Fruit fly (Drosophila melanogaster) whole organism, embryonic: Measurements from ENCODE around the gene Srr.

Experiments
- Atf-2 ChIP-seq: fragments of 200-800 bp; sonication (Bioruptor generic); optimal IDR thresholded peaks from 2 replicates; lab custom pipeline; 2016; ENCODE audit warnings: missing biosample characterization, missing genetic modification characterization
- CG10321 ChIP-seq: fragments of 200-800 bp; sonication (Bioruptor generic); IDR thresholded peaks from 2 replicates; pipeline ENCODE4 v1.3.6; 2022; ENCODE audit warnings: missing biosample characterization, missing genetic modification characterization
- CG11085 ChIP-seq: fragments of 200-800 bp; sonication (Bioruptor generic); IDR thresholded peaks from 2 replicates; pipeline ENCODE4 v1.3.6; 2022; ENCODE audit warnings: missing biosample characterization, missing genetic modification characterization
- CG12104 ChIP-seq: fragments of 200-800 bp; sonication (Bioruptor generic); optimal IDR thresholded peaks from 3 replicates; lab custom pipeline; 2016; ENCODE audit warnings: missing biosample characterization, missing genetic modification characterization
- CG13894 ChIP-seq: fragments of 200-800 bp; sonication (Bioruptor generic); optimal IDR thresholded peaks from 3 replicates; lab custom pipeline; 2018; ENCODE audit warnings: missing biosample characterization, mild to moderate bottlenecking, missing genetic modification characterization, moderate library complexity
- CG14965 ChIP-seq: fragments of 200-800 bp; sonication (Bioruptor generic); optimal IDR thresholded peaks from 2 replicates; lab custom pipeline; 2016; ENCODE audit warnings: missing biosample characterization, missing genetic modification characterization, borderline replicate concordance
- CG16863 ChIP-seq: fragments of 200-800 bp; sonication (Bioruptor generic); optimal IDR thresholded peaks from 3 replicates; lab custom pipeline; 2016; ENCODE audit warnings: missing biosample characterization, missing genetic modification characterization
- CG17829 ChIP-seq: fragments of 200-800 bp; optimal IDR thresholded peaks from 2 replicates; lab custom pipeline; 2019; ENCODE audit warnings: missing biosample characterization, mild to moderate bottlenecking, missing genetic modification characterization, moderate library complexity
- CG1832 ChIP-seq: fragments of 200-800 bp; sonication (Bioruptor generic); optimal IDR thresholded peaks from 2 replicates; lab custom pipeline; 2017; ENCODE audit warnings: missing biosample characterization, mild to moderate bottlenecking, missing genetic modification characterization, inconsistent platforms
- CG2129 ChIP-seq: fragments of 200-800 bp; sonication (Bioruptor generic); IDR thresholded peaks from 2 replicates; pipeline ENCODE4 v1.3.6; 2022; ENCODE audit warnings: missing biosample characterization, missing genetic modification characterization; ENCODE audit not compliant: partially characterized antibody
- CG2712 ChIP-seq: fragments of 200-800 bp; optimal IDR thresholded peaks from 3 replicates; lab custom pipeline; 2019; ENCODE audit warnings: missing biosample characterization, mild to moderate bottlenecking, missing genetic modification characterization, moderate library complexity
- CG30431 ChIP-seq: fragments of 200-800 bp; sonication (Bioruptor generic); optimal IDR thresholded peaks from 2 replicates; lab custom pipeline; 2017; ENCODE audit warnings: missing biosample characterization, missing genetic modification characterization
- CG3163 ChIP-seq: fragments of 200-800 bp; sonication (Bioruptor generic); optimal IDR thresholded peaks from 3 replicates; lab custom pipeline; 2016; ENCODE audit warnings: missing biosample characterization, missing genetic modification characterization
- CG4707 ChIP-seq: fragments of 200-800 bp; sonication (Bioruptor generic); optimal IDR thresholded peaks from 2 replicates; lab custom pipeline; 2018; ENCODE audit warnings: missing biosample characterization, mild to moderate bottlenecking, missing genetic modification characterization, moderate library complexity
- CG5953 ChIP-seq: fragments of 200-800 bp; sonication (Bioruptor generic); IDR thresholded peaks from 2 replicates; pipeline ENCODE4 v1.3.6; 2022; ENCODE audit warnings: missing biosample characterization, missing genetic modification characterization
- CG6683 ChIP-seq: fragments of 200-800 bp; sonication (Bioruptor generic); optimal IDR thresholded peaks from 2 replicates; lab custom pipeline; 2017; ENCODE audit warnings: missing biosample characterization, mild to moderate bottlenecking, missing genetic modification characterization, missing genetic modification reagents
- CG6765 ChIP-seq: fragments of 200-800 bp; sonication (Bioruptor generic); optimal IDR thresholded peaks from 3 replicates; lab custom pipeline; 2017; ENCODE audit warnings: missing biosample characterization, mild to moderate bottlenecking, missing genetic modification characterization
- CG6854 ChIP-seq: fragments of 200-800 bp; sonication (Bioruptor generic); optimal IDR thresholded peaks from 3 replicates; lab custom pipeline; 2017; ENCODE audit warnings: missing biosample characterization, mild to moderate bottlenecking, missing genetic modification characterization
- CG8359 ChIP-seq: fragments of 200-800 bp; sonication (Bioruptor generic); optimal IDR thresholded peaks from 2 replicates; lab custom pipeline; 2017; ENCODE audit warnings: missing biosample characterization, mild to moderate bottlenecking, missing genetic modification characterization, borderline replicate concordance
- CG8765 ChIP-seq: fragments of 200-800 bp; sonication (Bioruptor generic); IDR thresholded peaks from 2 replicates; pipeline ENCODE4 v1.3.6; 2022; ENCODE audit warnings: missing biosample characterization, missing genetic modification characterization
- D ChIP-seq, 2 experiments: fragments of 200-800 bp in 1 of 2; fragments of >200 bp in 1 of 2; sonication (Bioruptor generic) in 1 of 2; optimal IDR thresholded peaks; 2 replicates in 1 of 2; 3 replicates in 1 of 2; lab custom pipeline; 2017; ENCODE audit warnings: mild to moderate bottlenecking in 1 of 2, missing biosample characterization in 1 of 2, missing genetic modification characterization in 1 of 2, missing genetic modification reagents in 1 of 2
- GATAe ChIP-seq: fragments of 200-800 bp; sonication (Bioruptor generic); conservative IDR thresholded peaks from 2 replicates; pipeline ENCODE4 v1.3.6; 2022; ENCODE audit warnings: missing biosample characterization, missing genetic modification characterization
- Mrtf ChIP-seq: fragments of 200-800 bp; sonication (Bioruptor generic); IDR thresholded peaks from 3 replicates; pipeline ENCODE4 v1.3.6; 2022; ENCODE audit warnings: missing biosample characterization, missing genetic modification characterization
- Optix ChIP-seq: fragments of 200-800 bp; sonication (Bioruptor generic); IDR thresholded peaks from 3 replicates; pipeline ENCODE4 v1.3.6; 2022; ENCODE audit warnings: missing biosample characterization, missing genetic modification characterization
- PHDP ChIP-seq: fragments of 200-800 bp; sonication (Bioruptor generic); optimal IDR thresholded peaks from 3 replicates; lab custom pipeline; 2018; ENCODE audit warnings: missing biosample characterization, mild to moderate bottlenecking, missing genetic modification characterization, moderate library complexity
- Sin3A ChIP-seq: fragments of >200 bp; optimal IDR thresholded peaks from 2 replicates; lab custom pipeline; 2018
- Xrp1 ChIP-seq: fragments of 200-800 bp; sonication (Bioruptor generic); IDR thresholded peaks from 2 replicates; pipeline ENCODE4 v1.3.6; 2022; ENCODE audit warnings: missing biosample characterization, missing genetic modification characterization
- al ChIP-seq: fragments of 200-800 bp; sonication (Bioruptor generic); IDR thresholded peaks from 2 replicates; pipeline ENCODE4 v1.3.6; 2022; ENCODE audit warnings: missing biosample characterization, missing genetic modification characterization
- bab2 ChIP-seq: fragments of 200-800 bp; sonication (Bioruptor generic); optimal IDR thresholded peaks from 2 replicates; lab custom pipeline; 2016; ENCODE audit warnings: missing biosample characterization, missing genetic modification characterization
- disco-r ChIP-seq: fragments of 200-800 bp; sonication (Bioruptor generic); optimal IDR thresholded peaks from 2 replicates; lab custom pipeline; 2016; ENCODE audit warnings: missing biosample characterization, missing genetic modification characterization
- exex ChIP-seq: fragments of 200-800 bp; sonication (Bioruptor generic); optimal IDR thresholded peaks from 4 replicates; lab custom pipeline; 2018; ENCODE audit warnings: missing biosample characterization, mild to moderate bottlenecking, missing genetic modification characterization, moderate library complexity
- fd3F ChIP-seq: fragments of 200-800 bp; sonication (Bioruptor generic); optimal IDR thresholded peaks from 2 replicates; lab custom pipeline; 2018; ENCODE audit warnings: missing biosample characterization, mild to moderate bottlenecking, missing genetic modification characterization, moderate library complexity
- ftz-f1 ChIP-seq: fragments of 200-800 bp; sonication (Bioruptor generic); optimal IDR thresholded peaks from 2 replicates; lab custom pipeline; 2016; ENCODE audit warnings: missing biosample characterization, missing genetic modification characterization
- grn ChIP-seq: fragments of 200-800 bp; sonication (Bioruptor generic); optimal IDR thresholded peaks from 3 replicates; lab custom pipeline; 2017; ENCODE audit warnings: missing biosample characterization, missing genetic modification characterization
- hkb ChIP-seq, 2 experiments: fragments of 200-800 bp in 1 of 2; fragments of >200 bp in 1 of 2; sonication (Bioruptor generic) in 1 of 2; IDR thresholded peaks in 1 of 2; optimal IDR thresholded peaks in 1 of 2; 2 replicates each; pipeline versions ENCODE4 v1.3.6 to Lab custom; 2017 to 2022; ENCODE audit warnings: missing biosample characterization in 1 of 2, missing genetic modification characterization in 1 of 2
- ind ChIP-seq: fragments of 200-800 bp; sonication (Bioruptor generic); optimal IDR thresholded peaks from 3 replicates; lab custom pipeline; 2016; ENCODE audit warnings: missing biosample characterization, missing genetic modification characterization
- pita ChIP-seq: fragments of 200-800 bp; sonication (Bioruptor generic); optimal IDR thresholded peaks from 2 replicates; lab custom pipeline; 2017; ENCODE audit warnings: missing biosample characterization, mild to moderate bottlenecking, missing genetic modification characterization
- salm ChIP-seq: fragments of 200-800 bp; sonication (Bioruptor generic); optimal IDR thresholded peaks from 2 replicates; lab custom pipeline; 2018; ENCODE audit warnings: missing biosample characterization, mild to moderate bottlenecking, missing genetic modification characterization
- sens ChIP-seq: fragments of 200-800 bp; sonication (Bioruptor generic); peaks from one replicate; lab custom pipeline; 2016; ENCODE audit warnings: missing biosample characterization, missing genetic modification characterization
- sug ChIP-seq: fragments of 200-800 bp; optimal IDR thresholded peaks from 2 replicates; lab custom pipeline; 2019; ENCODE audit warnings: missing biosample characterization, mild to moderate bottlenecking, missing genetic modification characterization, moderate library complexity
- tna ChIP-seq: fragments of 200-800 bp; sonication (Bioruptor generic); IDR thresholded peaks from 2 replicates; pipeline ENCODE4 v1.3.6; 2022; ENCODE audit warnings: missing biosample characterization, missing genetic modification characterization; ENCODE audit not compliant: partially characterized antibody
- vfl ChIP-seq: fragments of 200-800 bp; sonication (Bioruptor generic); optimal IDR thresholded peaks from 2 replicates; lab custom pipeline; 2016; ENCODE audit warnings: missing biosample characterization, missing genetic modification characterization
- wek ChIP-seq: fragments of 200-800 bp; sonication (Bioruptor generic); optimal IDR thresholded peaks from 3 replicates; lab custom pipeline; 2018; ENCODE audit warnings: missing biosample characterization, mild to moderate bottlenecking, missing genetic modification characterization, moderate library complexity

Gene Srr

DNA sequence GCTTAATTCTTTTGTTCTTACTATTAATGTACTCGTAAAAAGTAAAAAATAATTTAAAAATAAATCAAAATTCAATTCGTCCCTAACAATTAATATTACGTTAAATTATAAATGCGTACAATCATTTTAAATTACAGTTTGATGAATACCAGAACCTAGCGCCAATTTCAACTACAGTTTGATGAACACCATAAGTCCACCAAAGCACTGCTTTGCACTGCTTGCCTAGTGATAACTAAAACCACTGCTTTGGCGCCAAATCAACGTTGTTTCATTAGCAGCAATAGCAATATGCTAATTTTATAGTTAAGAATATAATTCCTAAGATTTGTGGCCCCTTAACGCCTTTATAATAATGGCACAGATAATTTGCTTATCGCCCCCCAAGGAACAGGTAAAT, 36.4 kb upstream of the Srr start (continued):
- no peak for TF ChIP-seq Sin3A (lab: Kevin White, UChicago)
- TF ChIP-seq CG6683 (GFP tag; lab: Kevin White, UChicago) = no peak
- no peak for TF ChIP-seq CG12104 (GFP tag; lab: Kevin White, UChicago)
- TF ChIP-seq salm (tag; lab: Kevin White, UChicago) = no peak
- no peak for TF ChIP-seq CG13894 (tag; lab: Kevin White, UChicago)
- peak; percentile 4 for TF ChIP-seq pita
- no peak for TF ChIP-seq tna
- TF ChIP-seq bab2 = no peak
- no peak for TF ChIP-seq ftz-f1 (GFP tag; lab: Kevin White, UChicago)
- no peak for TF ChIP-seq wek (GFP tag; lab: Kevin White, UChicago)
- no peak for TF ChIP-seq CG8765 (GFP tag; lab: Robert Waterston, UW)
- no peak for TF ChIP-seq ind (GFP tag; lab: Kevin White, UChicago)
- no peak for TF ChIP-seq CG3163
- TF ChIP-seq sens (GFP tag; lab: Kevin White, UChicago) = peak; percentile 21
- TF ChIP-seq CG30431 = no peak
- TF ChIP-seq CG2712 = no peak
- no peak for TF ChIP-seq CG14965
- TF ChIP-seq exex (tag; lab: Kevin White, UChicago) = no peak
- TF ChIP-seq Xrp1 = no peak
- no peak for TF ChIP-seq vfl
- TF ChIP-seq PHDP = no peak
- no peak for TF ChIP-seq D (optimal IDR thresholded peaks at IDR 0.05; lab: Kevin White, UChicago)
- no peak for TF ChIP-seq D (GFP tag; optimal IDR thresholded peaks at IDR 0.05; lab: Kevin White, UChicago)
- no peak for TF ChIP-seq fd3F (GFP tag; lab: Kevin White, UChicago)
- TF ChIP-seq disco-r = no peak
- no peak for TF ChIP-seq al (GFP tag; lab: Robert Waterston, UW)
- no peak for TF ChIP-seq CG16863 (GFP tag; lab: Kevin White, UChicago)

DNA sequence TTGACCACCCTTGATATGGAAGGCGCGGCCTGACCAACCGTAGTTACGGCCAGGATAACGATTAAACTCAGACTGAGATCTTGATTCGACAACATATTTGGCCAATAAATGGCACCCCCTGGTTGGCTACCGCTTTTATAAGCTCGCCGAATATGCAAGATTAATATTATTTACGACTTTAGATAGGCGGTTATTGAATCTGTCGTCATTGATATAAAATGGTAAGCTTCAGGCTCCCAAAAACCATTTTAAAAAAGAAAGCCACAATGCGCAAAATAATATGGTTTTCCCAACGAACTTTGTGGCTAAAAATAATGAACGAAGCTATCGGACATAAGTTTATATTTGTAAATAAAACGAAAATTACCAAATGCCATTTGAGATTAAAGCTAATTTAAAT, 35.0 kb upstream of the Srr start, which contains the start of gene CG12951:
Gene CG12951, minus strand, starts transcription at position 101 of the 400 bp plus-strand sequence.
- TF ChIP-seq sug (tag; lab: Kevin White, UChicago) = peak; percentile 52
- 0 out of 2 replicates have a peak, but pooled peaks have one; percentile 10 for TF ChIP-seq CG5953 (GFP tag; lab: Robert Waterston, UW)
- no peak for TF ChIP-seq Atf-2 (GFP tag; lab: Kevin White, UChicago)

DNA sequence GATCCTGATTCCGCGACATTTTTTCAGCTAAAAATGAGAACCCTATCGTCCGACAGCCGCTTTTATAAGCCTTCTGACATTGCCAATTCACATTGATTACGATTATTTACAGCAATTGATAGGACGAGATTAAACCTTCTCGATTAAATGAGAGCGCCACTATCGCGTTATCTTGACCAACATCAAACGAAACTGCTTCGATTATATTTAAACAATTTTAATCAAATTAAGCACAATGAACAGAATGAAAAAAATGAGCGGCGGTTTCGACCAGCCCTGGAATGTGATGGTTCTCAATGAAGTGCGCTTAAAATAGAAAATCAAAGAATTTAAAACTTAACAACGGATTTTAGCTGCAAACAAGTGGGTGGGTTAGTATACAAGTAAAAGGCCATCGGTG, 33.3 kb upstream of the Srr start, which contains the start of gene CG16749:
Gene CG16749, minus strand, starts transcription at position 25 of the 400 bp plus-strand sequence.
- no peak for TF ChIP-seq CG5953 (GFP tag; lab: Robert Waterston, UW)
- TF ChIP-seq CG6765 (GFP tag; lab: Kevin White, UChicago) = no peak
- no peak for TF ChIP-seq CG11085 (GFP tag; lab: Robert Waterston, UW)
- TF ChIP-seq CG8359 (GFP tag; lab: Kevin White, UChicago) = no peak
- peak; percentile 33 for TF ChIP-seq hkb (optimal IDR thresholded peaks at IDR 0.05; lab: Kevin White, UChicago)
- no peak for TF ChIP-seq hkb (GFP tag; IDR thresholded peaks at IDR 0.05; lab: Robert Waterston, UW)
- no peak for TF ChIP-seq Optix
- no peak for TF ChIP-seq CG2129 (GFP tag; lab: Robert Waterston, UW)
- no peak for TF ChIP-seq CG6854 (GFP tag; lab: Kevin White, UChicago)
- no peak for TF ChIP-seq CG1832
- no peak for TF ChIP-seq CG4707 (GFP tag; lab: Kevin White, UChicago)
- TF ChIP-seq exex (tag; lab: Kevin White, UChicago) = peak; percentile 93
- peak; percentile 26; the same call in 1 of the 2 replicates for TF ChIP-seq GATAe (GFP tag; lab: Robert Waterston, UW)
- TF ChIP-seq sug (tag; lab: Kevin White, UChicago) = peak; percentile 10
- no peak for TF ChIP-seq CG17829 (tag; lab: Kevin White, UChicago)
- peak; percentile 21 for TF ChIP-seq grn (GFP tag; lab: Kevin White, UChicago)
- TF ChIP-seq CG10321 (GFP tag; lab: Robert Waterston, UW) = no peak
- no peak for TF ChIP-seq Mrtf (GFP tag; lab: Robert Waterston, UW)
